Worm (Caenorhabditis elegans): ENCODE results near the gene F16H6.9.

DNA sequence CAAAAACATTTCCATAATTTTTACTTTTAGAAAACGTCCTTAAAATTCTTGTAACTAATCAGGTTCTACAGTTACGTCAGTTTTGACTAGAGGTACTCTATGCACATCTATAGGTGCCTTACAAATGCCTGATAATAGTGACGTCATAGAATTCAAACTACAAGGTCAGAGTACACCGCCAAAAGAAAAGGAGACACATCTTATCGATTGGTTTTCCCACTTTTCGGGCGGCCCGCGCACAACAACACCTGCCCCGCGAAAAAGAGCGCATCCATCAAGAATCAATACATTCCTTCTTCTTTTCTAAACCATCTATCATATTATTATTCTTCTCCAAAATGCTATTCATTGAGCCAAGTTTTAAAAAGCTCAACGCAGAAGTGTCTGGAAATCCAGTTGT is 37.2 kb upstream of the F16H6.9 start, which contains the start of gene C31G12.1:
- TF ChIP-seq ces-1 (GFP tag; optimal IDR thresholded peaks at IDR 0.05) = no peak
- TF ChIP-seq zfp-3 (GFP tag; conservative IDR thresholded peaks at IDR 0.05) = no peak
- no peak for TF ChIP-seq ceh-62 (tag; optimal IDR thresholded peaks at IDR 0.05)
- no peak for TF ChIP-seq dpl-1 (GFP tag; optimal IDR thresholded peaks at IDR 0.05)
- TF ChIP-seq nhr-77 (tag; optimal IDR thresholded peaks at IDR 0.05) = no peak
- no peak for TF ChIP-seq mxl-2 (GFP tag; conservative IDR thresholded peaks at IDR 0.05)
- no peak for TF ChIP-seq attf-4 (tag; optimal IDR thresholded peaks at IDR 0.05)
- no peak for TF ChIP-seq gei-8 (GFP tag; optimal IDR thresholded peaks at IDR 0.05)
- no peak for TF ChIP-seq hif-1 (tag; optimal IDR thresholded peaks at IDR 0.05)
- TF ChIP-seq ztf-11 (tag; optimal IDR thresholded peaks at IDR 0.05) = no peak
- no peak for TF ChIP-seq rbr-2 (tag; optimal IDR thresholded peaks at IDR 0.05)
